Worm (Caenorhabditis elegans) whole organism, young adult: Measurements from ENCODE around the gene Y43F8B.1.

Experiments used
- B0035.1 ChIP-seq: sonication (generic microtip); optimal IDR thresholded peaks from 2 replicates; lab custom pipeline; 2016; ENCODE audit warnings: missing genetic modification characterization, mild to moderate bottlenecking, missing compliant biosample characterization, missing genotype, missing genetic modification reagents
- F22D6.2 ChIP-seq: sonication (generic microtip); optimal IDR thresholded peaks from 2 replicates; lab custom pipeline; 2016; ENCODE audit warnings: mild to moderate bottlenecking, missing genetic modification characterization, missing compliant biosample characterization
- F37B4.10 ChIP-seq: fragments of 200-800 bp; sonication (Bioruptor generic); IDR thresholded peaks from 2 replicates; pipeline ENCODE4 v1.3.6; 2022; ENCODE audit warnings: missing genetic modification characterization, missing compliant biosample characterization
- F57C9.4 ChIP-seq: sonication (generic microtip); optimal IDR thresholded peaks from 2 replicates; lab custom pipeline; 2017; ENCODE audit warnings: mild to moderate bottlenecking, missing genetic modification characterization, missing compliant biosample characterization
- K11D2.4 ChIP-seq: fragments of 200-800 bp; sonication (Bioruptor generic); IDR thresholded peaks from 2 replicates; pipeline ENCODE4 v1.3.6; 2022; ENCODE audit warnings: missing genetic modification reagents, missing genetic modification characterization, missing compliant biosample characterization
- K12H6.12 ChIP-seq: fragments of 200-800 bp; sonication (Bioruptor generic); optimal IDR thresholded peaks from 2 replicates; lab custom pipeline; 2018; ENCODE audit warnings: mild to moderate bottlenecking, missing genetic modification characterization, missing compliant biosample characterization
- T26A5.8 ChIP-seq: sonication (generic microtip); optimal IDR thresholded peaks from 2 replicates; lab custom pipeline; 2016; ENCODE audit warnings: missing genetic modification characterization, missing compliant biosample characterization
- Y67H2A.10 ChIP-seq: fragments of 200-800 bp; sonication (Bioruptor generic); conservative IDR thresholded peaks from 2 replicates; pipeline ENCODE4 v1.3.6; 2022; ENCODE audit warnings: missing genetic modification reagents, missing genetic modification characterization, missing compliant biosample characterization
- akir-1 ChIP-seq: fragments of 200-800 bp; sonication (Bioruptor generic); optimal IDR thresholded peaks from 2 replicates; lab custom pipeline; 2018; ENCODE audit warnings: mild to moderate bottlenecking, missing genetic modification characterization, moderate library complexity, missing compliant biosample characterization
- aptf-3 ChIP-seq: fragments of 200-800 bp; sonication (Bioruptor generic); IDR thresholded peaks from 2 replicates; pipeline ENCODE4 v1.3.6; 2022; ENCODE audit warnings: missing genetic modification characterization, missing compliant biosample characterization
- atf-7 ChIP-seq: sonication (generic microtip); optimal IDR thresholded peaks from 2 replicates; lab custom pipeline; 2017; ENCODE audit warnings: mild to moderate bottlenecking, missing genetic modification characterization, missing compliant biosample characterization
- athp-1 ChIP-seq: sonication (generic microtip); optimal IDR thresholded peaks from 2 replicates; lab custom pipeline; 2017; ENCODE audit warnings: mild to moderate bottlenecking, missing genetic modification characterization, missing compliant biosample characterization
- cebp-1 ChIP-seq, 2 experiments: fragments of 200-800 bp in 1 of 2; sonication (Bioruptor generic) in 1 of 2; sonication (generic microtip) in 1 of 2; IDR thresholded peaks in 1 of 2; optimal IDR thresholded peaks in 1 of 2; 2 replicates each; pipeline versions ENCODE4 v1.3.6 to Lab custom; 2017 to 2022; ENCODE audit warnings: missing compliant biosample characterization in 2 of 2, missing genetic modification characterization in 2 of 2, mild to moderate bottlenecking in 1 of 2, missing genetic modification reagents in 1 of 2, moderate library complexity in 1 of 2
- egrh-3 ChIP-seq: fragments of 200-800 bp; sonication (Bioruptor generic); IDR thresholded peaks from 2 replicates; pipeline ENCODE4 v1.3.6; 2022; ENCODE audit warnings: missing genetic modification reagents, missing genetic modification characterization, missing compliant biosample characterization
- hmg-1.2 ChIP-seq: fragments of 200-800 bp; sonication (Bioruptor generic); IDR thresholded peaks from 2 replicates; pipeline ENCODE4 v1.3.6; 2022; ENCODE audit warnings: missing genetic modification reagents, missing genetic modification characterization, missing compliant biosample characterization
- hsf-1 ChIP-seq: fragments of 200-800 bp; sonication (Bioruptor generic); IDR thresholded peaks from 2 replicates; pipeline ENCODE4 v1.3.6; 2022; ENCODE audit warnings: missing genetic modification reagents, missing genetic modification characterization, missing compliant biosample characterization
- lag-1 ChIP-seq: fragments of 200-800 bp; sonication (Bioruptor generic); IDR thresholded peaks from 2 replicates; pipeline ENCODE4 v1.3.6; 2022; ENCODE audit warnings: missing genetic modification reagents, missing genetic modification characterization, missing compliant biosample characterization
- let-526 ChIP-seq: fragments of 200-800 bp; sonication (Bioruptor generic); IDR thresholded peaks from 2 replicates; pipeline ENCODE4 v1.3.6; 2022; ENCODE audit warnings: missing genetic modification reagents, missing genetic modification characterization, missing compliant biosample characterization
- let-607 ChIP-seq, 2 experiments: fragments of 200-800 bp in 1 of 2; sonication (Bioruptor generic) in 1 of 2; sonication (generic microtip) in 1 of 2; optimal IDR thresholded peaks; 2 replicates each; lab custom pipeline; 2016 to 2018; ENCODE audit warnings: mild to moderate bottlenecking in 2 of 2, missing compliant biosample characterization in 2 of 2, missing genetic modification characterization in 2 of 2, moderate library complexity in 2 of 2, missing genotype in 1 of 2
- lin-40 ChIP-seq: sonication (generic microtip); optimal IDR thresholded peaks from 2 replicates; lab custom pipeline; 2016; ENCODE audit warnings: missing genetic modification characterization, mild to moderate bottlenecking, missing compliant biosample characterization, missing genotype, missing genetic modification reagents
- lin-54 ChIP-seq: fragments of 200-800 bp; sonication (Bioruptor generic); optimal IDR thresholded peaks from 2 replicates; lab custom pipeline; 2018; ENCODE audit warnings: mild to moderate bottlenecking, missing genetic modification characterization, missing compliant biosample characterization
- lir-1 ChIP-seq: fragments of 200-800 bp; sonication (Bioruptor generic); conservative IDR thresholded peaks from 2 replicates; pipeline ENCODE4 v1.3.6; 2022; ENCODE audit warnings: missing genetic modification reagents, missing genetic modification characterization, missing compliant biosample characterization
- lsl-1 ChIP-seq: fragments of 200-800 bp; sonication (Bioruptor generic); optimal IDR thresholded peaks from 2 replicates; lab custom pipeline; 2018; ENCODE audit warnings: mild to moderate bottlenecking, missing genetic modification characterization, moderate library complexity, missing compliant biosample characterization
- madf-6 ChIP-seq: fragments of 200-800 bp; sonication (Bioruptor generic); IDR thresholded peaks from 2 replicates; pipeline ENCODE4 v1.3.6; 2022; ENCODE audit warnings: missing genetic modification reagents, missing genetic modification characterization, missing compliant biosample characterization
- nhr-80 ChIP-seq: sonication (generic microtip); optimal IDR thresholded peaks from 2 replicates; lab custom pipeline; 2016; ENCODE audit warnings: missing genetic modification characterization, missing compliant biosample characterization
- rec-8 ChIP-seq, 2 experiments: sonication (generic microtip); optimal IDR thresholded peaks; 2 replicates each; lab custom pipeline; 2016; ENCODE audit warnings: mild to moderate bottlenecking in 2 of 2, missing genetic modification characterization in 2 of 2, missing genetic modification reagents in 2 of 2, missing genotype in 2 of 2, missing biosample characterization in 1 of 2, missing compliant biosample characterization in 1 of 2, moderate library complexity in 1 of 2
- snpc-1.1 ChIP-seq: sonication (generic microtip); optimal IDR thresholded peaks from 2 replicates; lab custom pipeline; 2017; ENCODE audit warnings: missing genetic modification characterization, mild to moderate bottlenecking, missing compliant biosample characterization, antibody characterized with exemption, moderate library complexity, missing genotype, missing genetic modification reagents; ENCODE audit not compliant: insufficient read depth
- snpc-1.3 ChIP-seq: sonication (generic microtip); optimal IDR thresholded peaks from 2 replicates; lab custom pipeline; 2017; ENCODE audit warnings: missing genetic modification characterization, mild to moderate bottlenecking, missing compliant biosample characterization, antibody characterized with exemption, moderate library complexity, missing genotype, missing genetic modification reagents; ENCODE audit not compliant: insufficient read depth
- snpc-3.4 ChIP-seq: sonication (generic microtip); optimal IDR thresholded peaks from 2 replicates; lab custom pipeline; 2017; ENCODE audit warnings: missing genetic modification characterization, mild to moderate bottlenecking, missing compliant biosample characterization, antibody characterized with exemption, moderate library complexity, missing genotype, missing genetic modification reagents
- zfh-2 ChIP-seq: fragments of 200-800 bp; sonication (Bioruptor generic); conservative IDR thresholded peaks from 2 replicates; pipeline ENCODE4 v1.3.6; 2022; ENCODE audit warnings: missing genetic modification reagents, missing genetic modification characterization, missing compliant biosample characterization
- ztf-6 ChIP-seq: fragments of 200-800 bp; sonication (Bioruptor generic); IDR thresholded peaks from 2 replicates; pipeline ENCODE4 v1.3.6; 2022; ENCODE audit warnings: missing genetic modification reagents, missing genetic modification characterization, missing compliant biosample characterization

Y43F8B.1 gene

ce11 chrV:19546673-19547072 is 673 bp upstream of the Y43F8B.1 start:
- TF ChIP-seq F57C9.4 (tag; lab: Kevin White, UChicago) (no peak), lir-1 (no peak), zfh-2 (GFP tag; lab: Robert Waterston, UW) (peak; percentile 37; the same call in 1 of the 2 replicates), T26A5.8 (tag; lab: Kevin White, UChicago) (no peak)

- TF ChIP-seq let-526 (GFP tag; lab: Robert Waterston, UW) (no peak), zfh-2 (GFP tag; lab: Robert Waterston, UW) (peak; percentile 80; the same call in 1 of the 2 replicates), lag-1 (GFP tag; lab: Robert Waterston, UW) (no peak), egrh-3 (GFP tag; lab: Robert Waterston, UW) (peak; percentile 79)
- TF ChIP-seq, all 124 proteins: peak for 2
Observed at ce11 chrV:19545026-19545425, 974 bp downstream of the Y43F8B.1 start.

ce11 chrV:19543509-19543908 is 2.5 kb downstream of the Y43F8B.1 start:
- TF ChIP-seq snpc-1.1 (tag; lab: Kevin White, UChicago) (no peak), lsl-1 (GFP tag; lab: Kevin White, UChicago) (no peak), zfh-2 (GFP tag; lab: Robert Waterston, UW) (no peak), B0035.1 (tag; lab: Kevin White, UChicago) (no peak), madf-6 (no peak), snpc-1.3 (no peak), lin-54 (GFP tag; lab: Kevin White, UChicago) (no peak), akir-1 (GFP tag; lab: Kevin White, UChicago) (no peak), Y67H2A.10 (GFP tag; lab: Robert Waterston, UW) (no peak), T26A5.8 (tag; lab: Kevin White, UChicago) (no peak), ztf-6 (GFP tag; lab: Robert Waterston, UW) (no peak), aptf-3 (GFP tag; lab: Robert Waterston, UW) (no peak), snpc-3.4 (tag; lab: Kevin White, UChicago) (no peak)

- no peak for TF ChIP-seq let-607 (tag; optimal IDR thresholded peaks at IDR 0.05; lab: Kevin White, UChicago)
- no peak for TF ChIP-seq cebp-1 (GFP tag; IDR thresholded peaks at IDR 0.05; lab: Robert Waterston, UW)
- peak; percentile 1 for TF ChIP-seq cebp-1 (tag; optimal IDR thresholded peaks at IDR 0.05; lab: Kevin White, UChicago)
- TF ChIP-seq hsf-1 = no peak
- TF ChIP-seq rec-8 (tag; optimal IDR thresholded peaks at IDR 0.05; lab: Kevin White, UChicago) = no peak
- peak; percentile 87; the same call in 1 of the 2 replicates for TF ChIP-seq egrh-3 (GFP tag; lab: Robert Waterston, UW)
- no peak for TF ChIP-seq F22D6.2 (tag; lab: Kevin White, UChicago)
- no peak for TF ChIP-seq K11D2.4 (GFP tag; lab: Robert Waterston, UW)
- no peak for TF ChIP-seq F37B4.10 (GFP tag; lab: Robert Waterston, UW)
- TF ChIP-seq zfh-2 (GFP tag; lab: Robert Waterston, UW) = peak; percentile 95
- TF ChIP-seq akir-1 (GFP tag; lab: Kevin White, UChicago) = no peak
- no peak for TF ChIP-seq let-526 (GFP tag; lab: Robert Waterston, UW)
- no peak for TF ChIP-seq K12H6.12 (tag; lab: Kevin White, UChicago)
- TF ChIP-seq, all 124 proteins: peak for 3
Observed at ce11 chrV:19540916-19541315, 5.1 kb downstream of the Y43F8B.1 start.

- TF ChIP-seq nhr-80 (tag; lab: Kevin White, UChicago) (peak; percentile 51), athp-1 (tag; lab: Kevin White, UChicago) (no peak), hmg-1.2 (peak; percentile 53), akir-1 (GFP tag; lab: Kevin White, UChicago) (no peak), let-607 (tag; optimal IDR thresholded peaks at IDR 0.05; lab: Kevin White, UChicago) (peak in 1 of 2 experiments; percentile 9), atf-7 (tag; lab: Kevin White, UChicago) (peak; percentile 86), lin-40 (peak; percentile 40)
- TF ChIP-seq, all 124 proteins: peak for 5
Observed at ce11 chrV:19533480-19533879, 12.5 kb downstream of the Y43F8B.1 start.
